Fruit fly (Drosophila melanogaster) whole organism, pupa: Measurements from ENCODE around the gene Qsox2.

Source experiments
- CG17806 ChIP-seq: fragments of 200-800 bp; sonication (Bioruptor generic); optimal IDR thresholded peaks from 2 replicates; lab custom pipeline; 2018; ENCODE audit warnings: missing biosample characterization, mild to moderate bottlenecking, missing genetic modification characterization, moderate library complexity
- CG32121 ChIP-seq: fragments of 200-800 bp; sonication (Bioruptor generic); IDR thresholded peaks from 2 replicates; pipeline ENCODE4 v1.3.6; 2022; ENCODE audit warnings: missing biosample characterization, missing genetic modification characterization
- CG34367 ChIP-seq: fragments of 200-800 bp; sonication (Bioruptor generic); optimal IDR thresholded peaks from 2 replicates; lab custom pipeline; 2018; ENCODE audit warnings: missing biosample characterization, mild to moderate bottlenecking, missing genetic modification characterization
- CG4496 ChIP-seq: fragments of 200-800 bp; sonication (Bioruptor generic); IDR thresholded peaks from 3 replicates; pipeline ENCODE4 v1.3.6; 2022; ENCODE audit warnings: missing biosample characterization, missing genetic modification characterization
- CG8159 ChIP-seq: fragments of 200-800 bp; sonication (Bioruptor generic); optimal IDR thresholded peaks from 3 replicates; lab custom pipeline; 2018; ENCODE audit warnings: missing biosample characterization, mild to moderate bottlenecking, missing genetic modification characterization, moderate library complexity
- CG8301 ChIP-seq: fragments of 200-800 bp; sonication (Bioruptor generic); optimal IDR thresholded peaks from 2 replicates; lab custom pipeline; 2018; ENCODE audit warnings: missing biosample characterization, mild to moderate bottlenecking, missing genetic modification characterization
- CG9948 ChIP-seq: fragments of 200-800 bp; sonication (Bioruptor generic); optimal IDR thresholded peaks from 2 replicates; lab custom pipeline; 2018; ENCODE audit warnings: missing biosample characterization, mild to moderate bottlenecking, missing genetic modification characterization, moderate library complexity
- D1 ChIP-seq: fragments of 200-800 bp; sonication (Bioruptor generic); optimal IDR thresholded peaks from 2 replicates; lab custom pipeline; 2018; ENCODE audit warnings: missing biosample characterization, mild to moderate bottlenecking, missing genetic modification characterization, moderate library complexity
- EcR ChIP-seq: fragments of 200-800 bp; sonication (Bioruptor generic); optimal IDR thresholded peaks from 3 replicates; lab custom pipeline; 2019; ENCODE audit warnings: missing biosample characterization, missing genetic modification characterization, mild to moderate bottlenecking, moderate library complexity, missing genetic modification reagents
- Ets98B ChIP-seq: fragments of 200-800 bp; sonication (Bioruptor generic); IDR thresholded peaks from 2 replicates; pipeline ENCODE4 v1.3.6; 2022; ENCODE audit warnings: missing biosample characterization, missing genetic modification characterization
- Pif1A ChIP-seq: fragments of 200-800 bp; sonication (Bioruptor generic); optimal IDR thresholded peaks from 3 replicates; lab custom pipeline; 2016; ENCODE audit warnings: missing biosample characterization, missing genetic modification characterization
- Snoo ChIP-seq: fragments of 200-800 bp; sonication (Bioruptor generic); optimal IDR thresholded peaks from 3 replicates; lab custom pipeline; 2017; ENCODE audit warnings: missing biosample characterization, mild to moderate bottlenecking, missing genetic modification characterization, inconsistent platforms
- gl ChIP-seq: fragments of 200-800 bp; sonication (Bioruptor generic); optimal IDR thresholded peaks from 2 replicates; lab custom pipeline; 2018; ENCODE audit warnings: missing biosample characterization, mild to moderate bottlenecking, missing genetic modification characterization
- rn ChIP-seq: fragments of 200-800 bp; sonication (Bioruptor generic); IDR thresholded peaks from 2 replicates; pipeline ENCODE4 v1.3.6; 2022; ENCODE audit warnings: missing biosample characterization, missing genetic modification characterization

- TF ChIP-seq CG4496 (GFP tag; lab: Robert Waterston, UW): peak; percentile 53; the same call in 2 of the 3 replicates
- TF ChIP-seq CG32121 (GFP tag; lab: Robert Waterston, UW): no peak; the same call in 1 of the 2 replicates
- peak; percentile 92 for TF ChIP-seq EcR (GFP tag; lab: Kevin White, UChicago)
- peak; percentile 21 for TF ChIP-seq CG8159 (tag; lab: Kevin White, UChicago)
- TF ChIP-seq CG9948 (tag; lab: Kevin White, UChicago): no peak
- no peak for TF ChIP-seq D1 (tag; lab: Kevin White, UChicago)
- TF ChIP-seq gl: peak; percentile 73
- TF ChIP-seq CG17806 (tag; lab: Kevin White, UChicago): no peak
- 0 out of 2 replicates have a peak, but pooled peaks have one; percentile 22 for TF ChIP-seq rn (GFP tag; lab: Robert Waterston, UW)
- peak; percentile 37 for TF ChIP-seq Snoo
- TF ChIP-seq CG8301 (tag; lab: Kevin White, UChicago): no peak
- no peak for TF ChIP-seq CG34367 (tag; lab: Kevin White, UChicago)
- TF ChIP-seq Pif1A: peak; percentile 28
- peak; percentile 26 for TF ChIP-seq Ets98B (GFP tag; lab: Robert Waterston, UW)
Measured at dm6 chr3R:21938464-21939095, 25.0 kb downstream of the Qsox2 start.
